Fruit fly (Drosophila melanogaster) S2 (cell line): ENCODE results near the gene CG5707.

Experiments
- CG8478 ChIP-seq: fragments of >200 bp; optimal IDR thresholded peaks from 2 replicates; lab custom pipeline; 2018
- CTCF ChIP-seq, 2 experiments: fragments of >200 bp; optimal IDR thresholded peaks; 2 replicates each; lab custom pipeline; 2018

Gene CG5707

dm6 chr3L:2164031-2164537, 27.9 kb downstream of the CG5707 start:
- TF ChIP-seq CTCF (optimal IDR thresholded peaks at IDR 0.05; lab: Kevin White, UChicago) = no peak
- TF ChIP-seq CG8478 (lab: Kevin White, UChicago) = no peak

DNA sequence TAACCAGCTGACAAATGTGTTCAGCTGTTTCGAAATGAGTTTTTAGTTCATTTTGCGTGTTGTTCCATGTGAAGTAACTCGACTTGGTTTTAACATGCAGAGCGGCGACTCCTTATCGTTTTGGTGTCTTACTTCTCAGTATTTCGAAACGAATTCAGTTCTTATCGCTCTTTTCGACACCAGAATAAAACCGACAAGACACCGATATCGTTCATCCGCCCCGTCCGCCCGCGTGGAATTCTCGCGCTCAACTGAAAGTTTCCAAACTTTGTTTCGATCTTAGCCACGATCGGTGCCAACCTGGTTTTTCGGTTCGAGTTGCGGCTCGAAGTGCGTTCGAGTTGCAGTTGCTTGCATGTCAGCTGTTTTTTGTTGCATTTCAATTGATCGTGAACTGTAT, 28.4 kb downstream of the CG5707 start, which contains the start of gene CG15822:
TSS of gene CG15822 (minus strand) at position 256 of the 400 bp plus-strand sequence.
- TF ChIP-seq CTCF (optimal IDR thresholded peaks at IDR 0.05; lab: Kevin White, UChicago) (no peak), CG8478 (lab: Kevin White, UChicago) (no peak)

- TF ChIP-seq CG8478 (lab: Kevin White, UChicago) (no peak), CTCF (optimal IDR thresholded peaks at IDR 0.05; lab: Kevin White, UChicago) (no peak)
Measured at dm6 chr3L:2162623-2163022, 29.4 kb downstream of the CG5707 start.

dm6 chr3L:2162019-2162418, 30.0 kb downstream of the CG5707 start:
- TF ChIP-seq CG8478 (lab: Kevin White, UChicago) (no peak), CTCF (optimal IDR thresholded peaks at IDR 0.05; lab: Kevin White, UChicago) (no peak)

- no peak for TF ChIP-seq CG8478 (lab: Kevin White, UChicago)
- TF ChIP-seq CTCF (optimal IDR thresholded peaks at IDR 0.05; lab: Kevin White, UChicago) = no peak
Measured at dm6 chr3L:2159817-2160216, 32.2 kb downstream of the CG5707 start.

DNA sequence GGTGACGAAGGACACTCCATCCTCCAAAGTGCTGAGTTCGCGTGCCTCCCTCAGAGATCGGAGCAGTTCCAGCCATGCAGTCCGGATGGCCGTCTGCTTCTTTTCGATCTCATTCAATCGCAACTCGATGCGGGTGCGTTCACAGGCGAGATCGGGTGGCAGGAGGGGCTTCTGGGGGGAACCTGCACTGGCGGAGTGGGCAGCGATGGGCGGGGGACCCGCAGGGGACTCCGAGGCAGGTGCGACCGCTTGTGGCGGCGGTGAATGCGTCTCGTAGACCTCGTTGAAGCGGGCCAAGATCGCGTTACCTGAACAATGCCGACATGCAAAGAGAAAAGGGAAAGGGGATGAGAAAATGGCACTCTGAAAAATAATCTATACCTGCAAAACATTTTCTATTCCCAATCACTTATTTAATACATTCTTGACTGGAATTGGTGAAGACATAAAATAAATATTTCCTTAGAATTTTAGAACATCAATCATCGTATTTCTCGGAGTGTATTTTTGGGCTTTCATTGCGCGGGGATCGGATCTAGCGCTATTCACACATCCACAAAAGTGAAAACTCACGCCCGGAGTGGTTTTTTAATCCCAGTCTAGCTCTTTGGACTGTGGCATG, 33.2 kb downstream of the CG5707 start:
- no peak for TF ChIP-seq CTCF (optimal IDR thresholded peaks at IDR 0.05; lab: Kevin White, UChicago)
- no peak for TF ChIP-seq CG8478 (lab: Kevin White, UChicago)

DNA sequence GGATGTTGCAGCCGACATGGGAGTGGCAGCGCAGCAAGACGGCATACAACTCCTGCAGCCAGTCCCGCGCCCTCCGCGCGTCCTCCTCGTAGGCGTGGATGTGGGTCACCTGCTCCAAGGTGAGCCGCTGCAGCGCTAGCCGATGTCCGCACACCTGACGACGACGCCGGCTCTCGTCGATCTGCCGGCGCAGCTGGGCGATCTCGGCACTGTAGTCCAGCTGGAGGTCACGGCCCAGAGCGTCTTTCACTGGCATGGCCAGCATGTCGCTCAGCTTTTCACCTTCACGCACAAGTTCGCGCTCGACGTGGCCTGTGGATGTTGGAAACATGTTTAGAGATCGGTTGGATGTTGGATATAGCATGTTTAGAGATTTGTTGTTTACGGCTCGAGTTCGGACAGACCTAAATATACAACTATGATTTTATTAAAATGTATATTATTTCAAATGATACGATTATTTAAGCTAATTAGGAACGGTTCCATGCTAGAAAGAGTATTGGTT, 34.5 kb downstream of the CG5707 start:
- TF ChIP-seq CG8478 (lab: Kevin White, UChicago) (no peak), CTCF (optimal IDR thresholded peaks at IDR 0.05; lab: Kevin White, UChicago) (no peak)

dm6 chr3L:2152730-2153129, 39.3 kb downstream of the CG5707 start:
- TF ChIP-seq CG8478 (lab: Kevin White, UChicago) (no peak), CTCF (optimal IDR thresholded peaks at IDR 0.05; lab: Kevin White, UChicago) (no peak)

dm6 chr3L:2151588-2152372, 40.2 kb downstream of the CG5707 start, which contains the start of gene zormin:
TSS of gene zormin (minus strand) at chr3L:2151700.
- TF ChIP-seq CTCF (optimal IDR thresholded peaks at IDR 0.05; lab: Kevin White, UChicago) = no peak
- TF ChIP-seq CG8478 (lab: Kevin White, UChicago) = no peak

- TF ChIP-seq CTCF (optimal IDR thresholded peaks at IDR 0.05; lab: Kevin White, UChicago) (no peak), CG8478 (lab: Kevin White, UChicago) (no peak)
Measured at dm6 chr3L:2149664-2150063, 42.4 kb downstream of the CG5707 start.

DNA sequence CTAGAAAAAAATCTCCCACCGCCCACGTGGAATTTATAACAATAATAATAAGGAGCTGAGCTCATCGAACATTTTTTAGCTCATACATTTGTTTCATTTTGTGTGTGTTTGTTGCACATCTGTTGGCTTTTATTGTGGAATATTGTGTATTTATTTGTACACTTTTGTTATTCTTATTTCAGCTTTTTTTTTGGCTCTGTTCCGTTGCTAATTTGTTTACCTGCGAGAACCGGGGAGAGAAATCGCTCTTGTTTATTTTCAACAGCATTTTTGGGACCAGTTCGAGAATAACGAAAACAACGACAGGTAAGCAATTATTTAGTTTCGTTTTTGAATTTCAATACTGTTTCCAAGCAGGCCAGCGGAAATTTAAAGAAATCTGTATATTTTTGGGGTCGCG, 44.3 kb downstream of the CG5707 start:
- TF ChIP-seq CTCF (optimal IDR thresholded peaks at IDR 0.05; lab: Kevin White, UChicago) = no peak
- TF ChIP-seq CG8478 (lab: Kevin White, UChicago) = no peak

- TF ChIP-seq CTCF (optimal IDR thresholded peaks at IDR 0.05; lab: Kevin White, UChicago) (no peak), CG8478 (lab: Kevin White, UChicago) (no peak)
Measured at dm6 chr3L:2145019-2145418, 47.0 kb downstream of the CG5707 start.

DNA sequence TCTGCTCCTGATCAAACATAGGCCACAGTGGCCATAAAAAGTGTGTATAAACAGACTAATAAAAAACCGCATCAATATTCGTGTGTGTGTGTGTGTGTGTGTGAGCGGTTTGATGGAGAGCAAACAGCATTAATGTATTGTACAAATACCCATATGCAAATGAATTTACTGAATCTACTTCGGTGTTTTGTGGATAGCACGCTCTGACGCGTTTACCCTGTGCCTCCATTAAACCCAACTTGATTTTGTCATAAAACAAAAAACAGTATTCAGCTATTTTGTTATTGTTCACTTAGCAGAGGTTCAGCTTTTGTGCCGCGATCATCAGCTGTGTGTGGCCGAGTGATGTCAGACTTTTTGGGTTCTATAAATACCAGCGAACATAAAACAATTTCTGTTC, 47.7 kb downstream of the CG5707 start:
- TF ChIP-seq CG8478 (lab: Kevin White, UChicago) (no peak), CTCF (optimal IDR thresholded peaks at IDR 0.05; lab: Kevin White, UChicago) (no peak)

dm6 chr3L:2142435-2142834, 49.6 kb downstream of the CG5707 start:
- no peak for TF ChIP-seq CTCF (optimal IDR thresholded peaks at IDR 0.05; lab: Kevin White, UChicago)
- TF ChIP-seq CG8478 (lab: Kevin White, UChicago) = no peak
